Worm (Caenorhabditis elegans) whole organism, L1 larva: ENCODE results near the gene T27A1.3.

Experiments used
- ces-1 ChIP-seq: fragments of 150-350 bp; optimal IDR thresholded peaks from 2 replicates; lab custom pipeline; 2014; ENCODE audit warnings: missing biosample characterization, missing genetic modification reagents, missing genetic modification characterization
- dpl-1 ChIP-seq, 3 experiments: fragments of 150-350 bp in 2 of 3; sonication (generic microtip) in 1 of 3; optimal IDR thresholded peaks; 2 replicates each; lab custom pipeline; 2014 to 2017; ENCODE audit warnings: missing biosample characterization in 3 of 3, missing genetic modification characterization in 3 of 3, missing genetic modification reagents in 3 of 3
- lin-35 ChIP-seq, 2 experiments: fragments of 150-350 bp; optimal IDR thresholded peaks; 2 replicates each; lab custom pipeline; 2014; ENCODE audit warnings: missing biosample characterization in 2 of 2, missing genetic modification characterization in 2 of 2, missing genetic modification reagents in 2 of 2
- nhr-47 ChIP-seq: sonication (generic microtip); optimal IDR thresholded peaks from 2 replicates; lab custom pipeline; 2016; ENCODE audit warnings: mild to moderate bottlenecking, missing genetic modification characterization, moderate library complexity, missing compliant biosample characterization
- skn-1 ChIP-seq: fragments of 150-350 bp; optimal IDR thresholded peaks from 2 replicates; lab custom pipeline; 2014; ENCODE audit warnings: missing biosample characterization, missing genetic modification characterization

- no peak for TF ChIP-seq nhr-47
- TF ChIP-seq dpl-1 (GFP tag; optimal IDR thresholded peaks at IDR 0.05; lab: Kevin White, UChicago) = no peak
- no peak for TF ChIP-seq ces-1 (GFP tag; lab: Kevin White, UChicago)
- no peak for TF ChIP-seq lin-35 (GFP tag; optimal IDR thresholded peaks at IDR 0.05; lab: Kevin White, UChicago)
- no peak for TF ChIP-seq skn-1 (tag; lab: Kevin White, UChicago)
Observed at ce11 chrII:587533-587932, 52.2 kb downstream of the T27A1.3 start, which contains the start of gene fbxb-34.
